Worm (Caenorhabditis elegans): ENCODE measurements around the gene rpl-21.
A peak's percentile ranks its signal among the peaks of the same experiment; 100 is the strongest.

rpl-21 gene

ce11 chrIII:8085355-8085754 is 44.7 kb downstream of the rpl-21 start, which contains the start of the genes K06H7.7 and grp-1:
K06H7.7 (minus strand) TSS chrIII:8085475.
grp-1 (plus strand) TSS chrIII:8085705.
- TF ChIP-seq unc-39 (tag; optimal IDR thresholded peaks at IDR 0.05) (no peak), lin-15B (tag; optimal IDR thresholded peaks at IDR 0.05) (peak; percentile 73), ama-1 (optimal IDR thresholded peaks at IDR 0.05) (no peak), unc-62 (GFP tag; optimal IDR thresholded peaks at IDR 0.05) (no peak), nfya-1 (tag; optimal IDR thresholded peaks at IDR 0.05; ENCODE audit: insufficient read depth) (peak; percentile 72), nhr-76 (tag; optimal IDR thresholded peaks at IDR 0.05) (no peak), nhr-67 (tag; optimal IDR thresholded peaks at IDR 0.05) (no peak), nhr-43 (tag; optimal IDR thresholded peaks at IDR 0.05; ENCODE audit: poor library complexity, severe bottlenecking) (peak; percentile 49), nhr-23 (tag; optimal IDR thresholded peaks at IDR 0.05) (peak; percentile 81), daf-12 (tag; optimal IDR thresholded peaks at IDR 0.05) (no peak), nhr-25 (tag; optimal IDR thresholded peaks at IDR 0.05) (peak; percentile 21), pha-4 (tag; optimal IDR thresholded peaks at IDR 0.05) (peak; percentile 71), egl-27 (tag; optimal IDR thresholded peaks at IDR 0.05) (no peak), egl-5 (tag; optimal IDR thresholded peaks at IDR 0.05) (peak; percentile 56)

- TF ChIP-seq ceh-28 (tag; optimal IDR thresholded peaks at IDR 0.05), result no peak
- TF ChIP-seq mdl-1 (tag; optimal IDR thresholded peaks at IDR 0.05), result no peak
- TF ChIP-seq jun-1 (tag; optimal IDR thresholded peaks at IDR 0.05), result no peak
- no peak for TF ChIP-seq hmg-11 (tag; optimal IDR thresholded peaks at IDR 0.05)
- no peak for TF ChIP-seq ztf-11 (tag; optimal IDR thresholded peaks at IDR 0.05)
- TF ChIP-seq mml-1 (tag; optimal IDR thresholded peaks at IDR 0.05), result no peak
Measured at ce11 chrIII:8080165-8080738, 49.8 kb downstream of the rpl-21 start, which contains the start of the genes dcr-1 and apc-2. dcr-1 (minus strand) TSS chrIII:8080281. apc-2 (plus strand) TSS chrIII:8080629.
